Worm (Caenorhabditis elegans) whole organism, late embryonic: ENCODE measurements around the gene F19B10.4.

Experiments
- C38D4.7 ChIP-seq: fragments of 200-800 bp; sonication (Bioruptor generic); optimal IDR thresholded peaks from 2 replicates; lab custom pipeline; 2018; ENCODE audit warnings: mild to moderate bottlenecking, missing genetic modification characterization, moderate library complexity, missing compliant biosample characterization
- ahr-1 ChIP-seq: sonication (generic microtip); optimal IDR thresholded peaks from 2 replicates; lab custom pipeline; 2016; ENCODE audit warnings: missing genetic modification characterization, missing compliant biosample characterization
- ceh-9 ChIP-seq: sonication (generic microtip); optimal IDR thresholded peaks from 2 replicates; lab custom pipeline; 2016; ENCODE audit warnings: mild to moderate bottlenecking, missing genetic modification characterization, inconsistent platforms, missing compliant biosample characterization
- nfya-1 ChIP-seq: sonication (generic microtip); optimal IDR thresholded peaks from 2 replicates; lab custom pipeline; 2017; ENCODE audit warnings: missing genetic modification characterization, mild to moderate bottlenecking, missing compliant biosample characterization, antibody characterized with exemption, moderate library complexity
- unc-55 ChIP-seq: sonication (generic microtip); optimal IDR thresholded peaks from 2 replicates; lab custom pipeline; 2017; ENCODE audit warnings: missing biosample characterization, missing genetic modification reagents, missing genetic modification characterization

DNA sequence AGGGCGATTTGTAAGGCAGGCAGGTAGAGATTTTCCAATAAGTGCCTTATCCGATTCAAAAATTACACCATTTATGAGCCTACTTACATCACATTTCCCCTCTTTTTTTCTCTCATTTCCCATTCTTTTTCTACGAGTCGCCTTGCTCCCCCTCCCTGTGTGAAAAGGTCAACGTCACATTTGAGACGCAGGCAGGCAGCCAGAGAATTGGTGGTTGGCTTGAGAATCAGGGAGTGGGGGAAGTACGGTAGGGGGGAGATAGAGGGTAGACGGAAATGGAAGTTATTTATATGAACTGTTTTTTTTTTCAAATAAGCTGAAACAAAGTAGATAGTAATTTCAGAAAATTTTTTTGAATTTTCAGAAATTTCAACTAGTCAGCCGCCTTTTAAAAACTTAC lies 43.3 kb upstream of the F19B10.4 start:
- no peak for TF ChIP-seq ahr-1 (tag; lab: Kevin White, UChicago)
- TF ChIP-seq unc-55 (GFP tag; lab: Kevin White, UChicago): no peak
- no peak for TF ChIP-seq C38D4.7 (GFP tag; lab: Kevin White, UChicago)
- peak; percentile 94 for TF ChIP-seq nfya-1
- TF ChIP-seq ceh-9 (tag; lab: Kevin White, UChicago): no peak
